Fruit fly (Drosophila melanogaster): Measurements from ENCODE around the gene be.

DNA sequence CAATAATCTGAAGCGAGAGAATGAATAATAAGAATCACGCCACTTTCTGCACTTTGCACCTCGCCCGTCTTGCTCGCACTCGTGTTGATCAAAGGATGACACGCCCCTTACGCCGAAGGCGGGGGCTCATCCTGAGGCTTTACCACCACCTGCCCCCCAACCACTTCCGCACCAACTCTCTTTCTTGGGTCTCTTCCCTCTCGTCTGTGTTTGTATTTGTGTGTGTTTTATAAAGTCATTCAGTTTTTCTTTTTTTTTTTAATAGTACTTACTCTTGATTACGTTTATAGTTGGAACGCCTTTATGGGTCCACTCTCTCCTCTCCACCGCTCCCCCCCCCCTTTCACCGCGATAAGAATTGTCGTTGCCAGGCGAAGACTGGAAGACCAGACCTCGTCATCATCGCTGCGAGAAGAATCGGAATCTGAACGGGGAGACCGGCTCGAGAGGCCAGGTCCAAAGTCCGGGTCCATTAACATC is 45.2 kb downstream of the be start:
- no peak for TF ChIP-seq CG8478 (optimal IDR thresholded peaks at IDR 0.05)
- TF ChIP-seq CTCF (optimal IDR thresholded peaks at IDR 0.05) = no peak
